Worm (Caenorhabditis elegans) whole organism, midembryonic: ENCODE data around the gene prmt-4.

Experiments used
- T22C8.4 ChIP-seq: fragments of 200-800 bp; sonication (Bioruptor generic); IDR thresholded peaks from 2 replicates; pipeline ENCODE4 v1.3.6; 2022; ENCODE audit warnings: missing genetic modification characterization, missing compliant biosample characterization
- cog-1 ChIP-seq: sonication (generic microtip); optimal IDR thresholded peaks from 2 replicates; lab custom pipeline; 2016; ENCODE audit warnings: missing genetic modification characterization, missing compliant biosample characterization
- flt-1 ChIP-seq: fragments of 200-800 bp; sonication (Bioruptor generic); IDR thresholded peaks from 2 replicates; pipeline ENCODE4 v1.3.6; 2022; ENCODE audit warnings: missing genetic modification characterization, missing compliant biosample characterization
- klf-2 ChIP-seq: fragments of 200-800 bp; sonication (Bioruptor generic); conservative IDR thresholded peaks from 2 replicates; pipeline ENCODE4 v1.3.6; 2022; ENCODE audit warnings: missing genetic modification reagents, missing genetic modification characterization, missing compliant biosample characterization
- med-1 ChIP-seq: sonication (generic microtip); optimal IDR thresholded peaks from 2 replicates; lab custom pipeline; 2017; ENCODE audit warnings: missing genetic modification characterization, mild to moderate bottlenecking, missing compliant biosample characterization, antibody characterized with exemption, missing genetic modification reagents; ENCODE audit not compliant: insufficient read depth
- ref-1 ChIP-seq: fragments of 200-800 bp; sonication (Bioruptor generic); conservative IDR thresholded peaks from 2 replicates; pipeline ENCODE4 v1.3.6; 2022; ENCODE audit warnings: missing genetic modification reagents, missing genetic modification characterization, missing compliant biosample characterization
- tab-1 ChIP-seq: fragments of 200-800 bp; sonication (Bioruptor generic); IDR thresholded peaks from 2 replicates; pipeline ENCODE4 v1.3.6; 2022; ENCODE audit warnings: missing genetic modification characterization, missing compliant biosample characterization
- ztf-23 ChIP-seq: fragments of 200-800 bp; sonication (Bioruptor generic); IDR thresholded peaks from 2 replicates; pipeline ENCODE4 v1.3.6; 2022; ENCODE audit warnings: missing genetic modification reagents, missing genetic modification characterization, missing compliant biosample characterization
- ztf-29 ChIP-seq: fragments of 200-800 bp; sonication (Bioruptor generic); IDR thresholded peaks from 2 replicates; pipeline ENCODE4 v1.3.6; 2022; ENCODE audit warnings: missing genetic modification reagents, missing genetic modification characterization, missing compliant biosample characterization

Gene prmt-4

DNA sequence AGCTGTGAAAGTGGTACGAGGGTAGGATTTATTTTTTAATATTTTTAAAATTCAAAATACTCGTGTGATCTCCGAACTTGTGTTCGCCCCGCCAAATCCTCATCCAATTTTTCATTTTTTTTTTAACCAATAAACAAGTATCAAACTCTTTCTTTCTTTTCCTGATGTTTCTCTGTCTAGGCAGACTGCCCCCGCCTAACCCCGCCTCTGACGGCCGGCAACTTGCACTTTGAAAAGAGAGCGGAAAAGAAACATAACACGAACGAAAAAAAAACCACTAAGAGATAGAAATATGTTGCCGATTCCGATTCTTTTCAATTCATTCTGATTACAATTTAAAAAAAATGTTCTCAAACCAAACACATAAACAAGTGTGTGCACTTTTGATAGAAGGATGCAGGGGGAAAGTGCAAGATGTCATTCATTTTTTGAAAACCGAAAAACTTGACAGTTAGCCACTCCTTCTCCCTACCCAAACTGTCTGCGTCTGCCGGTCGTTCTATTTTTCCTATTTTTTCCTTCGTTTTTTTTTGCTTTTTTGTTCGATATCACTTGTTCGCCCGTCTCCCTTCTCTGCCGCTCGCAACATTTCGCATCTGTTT is 22.6 kb upstream of the prmt-4 start:
- no peak for TF ChIP-seq klf-2
- no peak for TF ChIP-seq tab-1 (GFP tag; lab: Robert Waterston, UW)
- no peak for TF ChIP-seq ztf-29
- no peak for TF ChIP-seq flt-1 (GFP tag; lab: Robert Waterston, UW)
- TF ChIP-seq med-1 (GFP tag; lab: Kevin White, UChicago) = no peak
- TF ChIP-seq ref-1 (GFP tag; lab: Robert Waterston, UW) = no peak
- no peak for TF ChIP-seq ztf-23 (GFP tag; lab: Robert Waterston, UW)
- TF ChIP-seq cog-1 = no peak
- no peak for TF ChIP-seq T22C8.4 (GFP tag; lab: Robert Waterston, UW)

DNA sequence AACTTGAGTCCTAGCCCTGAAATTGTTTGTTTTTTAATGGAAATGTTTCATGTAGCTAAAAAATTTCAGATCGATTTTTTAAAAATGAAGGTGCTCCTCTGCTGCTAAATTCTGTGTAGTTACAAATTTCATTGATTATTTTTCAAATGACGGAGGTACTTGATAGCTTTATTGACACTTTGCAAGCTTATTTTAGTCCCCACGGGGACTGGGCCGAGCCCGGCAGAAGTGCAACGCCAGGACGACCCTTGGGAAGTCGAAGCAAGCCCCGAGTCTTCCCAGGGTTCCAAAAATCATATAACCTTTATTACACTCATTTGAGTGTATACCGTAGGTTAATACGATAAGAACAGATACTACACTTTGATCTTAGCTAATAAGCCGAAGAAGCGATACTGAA is 20.4 kb upstream of the prmt-4 start:
- TF ChIP-seq ref-1 (GFP tag; lab: Robert Waterston, UW) (no peak), ztf-29 (no peak), med-1 (GFP tag; lab: Kevin White, UChicago) (no peak), tab-1 (GFP tag; lab: Robert Waterston, UW) (no peak), T22C8.4 (GFP tag; lab: Robert Waterston, UW) (no peak), klf-2 (no peak), ztf-23 (GFP tag; lab: Robert Waterston, UW) (no peak), cog-1 (no peak), flt-1 (GFP tag; lab: Robert Waterston, UW) (no peak)

DNA sequence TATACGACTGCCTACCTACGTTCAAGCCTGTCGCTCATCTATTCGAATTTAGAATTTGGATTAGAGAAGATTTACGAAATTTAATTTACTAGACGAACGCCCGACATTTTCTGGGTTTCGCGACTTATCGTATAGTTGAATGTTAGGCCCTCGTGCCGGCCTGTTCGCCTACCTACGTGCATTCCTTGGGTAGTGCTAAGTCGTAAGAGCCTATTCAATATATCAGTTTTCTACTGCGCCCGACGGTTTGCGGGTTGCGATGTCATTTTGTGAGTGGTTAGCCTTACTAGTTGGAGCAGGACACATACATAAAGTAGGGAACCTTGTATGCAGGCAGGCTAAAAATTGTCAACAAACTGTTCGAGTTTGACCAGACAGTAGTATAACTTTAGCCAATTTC is 19.5 kb upstream of the prmt-4 start:
- TF ChIP-seq cog-1 (no peak), T22C8.4 (GFP tag; lab: Robert Waterston, UW) (no peak), ztf-29 (no peak), klf-2 (no peak), flt-1 (GFP tag; lab: Robert Waterston, UW) (no peak), ztf-23 (GFP tag; lab: Robert Waterston, UW) (no peak), med-1 (GFP tag; lab: Kevin White, UChicago) (no peak), ref-1 (GFP tag; lab: Robert Waterston, UW) (no peak), tab-1 (GFP tag; lab: Robert Waterston, UW) (no peak)

DNA sequence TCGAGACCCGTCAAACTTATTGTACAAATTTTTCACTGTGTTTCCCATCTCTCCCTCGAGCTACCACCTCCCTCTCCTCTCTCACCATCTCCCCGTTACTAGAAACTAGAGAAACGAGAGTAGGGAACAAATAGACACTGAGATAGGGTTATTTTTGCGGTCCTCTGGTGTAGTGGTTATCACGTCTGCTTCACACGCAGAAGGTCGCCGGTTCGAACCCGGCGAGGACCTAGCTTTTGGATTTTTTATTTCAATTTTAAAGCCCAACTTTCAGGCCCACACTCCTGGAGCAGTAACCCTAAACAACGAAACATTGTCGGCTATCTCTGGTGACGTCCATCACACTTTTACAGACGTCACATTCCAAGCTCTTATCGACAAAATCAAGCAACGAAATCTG is 16.9 kb upstream of the prmt-4 start:
- TF ChIP-seq tab-1 (GFP tag; lab: Robert Waterston, UW) = peak; percentile 90
- TF ChIP-seq ref-1 (GFP tag; lab: Robert Waterston, UW) = peak; percentile 76
- peak; percentile 74; the same call in 1 of the 2 replicates for TF ChIP-seq klf-2
- peak; percentile 75 for TF ChIP-seq cog-1
- TF ChIP-seq med-1 (GFP tag; lab: Kevin White, UChicago) = peak; percentile 64
- peak; percentile 94 for TF ChIP-seq flt-1 (GFP tag; lab: Robert Waterston, UW)
- TF ChIP-seq ztf-23 (GFP tag; lab: Robert Waterston, UW) = peak; percentile 89
- TF ChIP-seq ztf-29 = peak; percentile 70; the same call in 1 of the 2 replicates
- peak; percentile 88 for TF ChIP-seq T22C8.4 (GFP tag; lab: Robert Waterston, UW)

DNA sequence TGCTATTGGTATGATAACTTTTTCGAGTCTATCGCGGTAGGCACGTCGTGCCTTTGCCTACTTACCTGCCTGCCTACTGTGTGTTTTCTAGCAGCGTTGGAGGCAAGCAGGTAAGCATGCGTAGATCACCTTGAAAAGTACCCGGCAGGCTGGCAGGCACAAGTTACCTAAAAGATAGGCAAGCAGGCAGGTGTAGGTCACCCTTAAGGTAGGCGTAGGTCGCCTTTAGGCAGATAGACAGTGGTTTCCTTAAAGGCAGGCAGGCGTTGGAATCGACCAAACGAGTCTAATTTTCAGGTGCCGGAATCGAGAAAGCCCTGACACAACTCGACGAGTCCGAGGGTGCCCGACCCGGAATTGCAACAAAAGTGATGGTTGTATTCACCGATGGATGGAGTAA is 16.3 kb upstream of the prmt-4 start:
- TF ChIP-seq ztf-23 (GFP tag; lab: Robert Waterston, UW) = no peak
- no peak for TF ChIP-seq med-1 (GFP tag; lab: Kevin White, UChicago)
- TF ChIP-seq flt-1 (GFP tag; lab: Robert Waterston, UW) = no peak
- no peak for TF ChIP-seq cog-1
- TF ChIP-seq tab-1 (GFP tag; lab: Robert Waterston, UW) = no peak
- no peak for TF ChIP-seq ref-1 (GFP tag; lab: Robert Waterston, UW)
- TF ChIP-seq T22C8.4 (GFP tag; lab: Robert Waterston, UW) = no peak
- no peak for TF ChIP-seq ztf-29
- no peak for TF ChIP-seq klf-2

DNA sequence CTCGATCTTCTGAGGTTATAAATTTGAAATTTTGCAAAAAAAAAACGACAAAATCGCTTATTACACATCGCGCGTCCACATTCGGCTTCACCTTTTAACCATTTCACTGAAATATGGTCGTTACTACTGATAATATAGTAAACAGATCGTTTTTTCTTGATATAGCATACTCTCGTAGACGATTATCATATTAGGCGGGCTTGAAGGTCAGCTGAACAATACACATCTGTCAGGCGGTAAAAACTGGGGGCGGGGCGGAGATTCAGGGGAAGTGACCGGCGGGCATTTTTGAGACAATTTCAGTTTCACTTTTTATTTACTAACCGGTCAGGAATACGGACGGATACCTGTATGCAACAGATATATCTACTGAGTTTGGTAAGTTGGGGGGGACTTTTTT is 11.8 kb upstream of the prmt-4 start, which contains the start of gene C18H7.1:
TSS of gene C18H7.1 (plus strand) at position 301 of the 400 bp plus-strand sequence.
- TF ChIP-seq cog-1 = no peak
- no peak for TF ChIP-seq flt-1 (GFP tag; lab: Robert Waterston, UW)
- TF ChIP-seq tab-1 (GFP tag; lab: Robert Waterston, UW) = no peak
- no peak for TF ChIP-seq ref-1 (GFP tag; lab: Robert Waterston, UW)
- no peak for TF ChIP-seq klf-2
- no peak for TF ChIP-seq T22C8.4 (GFP tag; lab: Robert Waterston, UW)
- TF ChIP-seq ztf-29 = no peak
- no peak for TF ChIP-seq ztf-23 (GFP tag; lab: Robert Waterston, UW)

DNA sequence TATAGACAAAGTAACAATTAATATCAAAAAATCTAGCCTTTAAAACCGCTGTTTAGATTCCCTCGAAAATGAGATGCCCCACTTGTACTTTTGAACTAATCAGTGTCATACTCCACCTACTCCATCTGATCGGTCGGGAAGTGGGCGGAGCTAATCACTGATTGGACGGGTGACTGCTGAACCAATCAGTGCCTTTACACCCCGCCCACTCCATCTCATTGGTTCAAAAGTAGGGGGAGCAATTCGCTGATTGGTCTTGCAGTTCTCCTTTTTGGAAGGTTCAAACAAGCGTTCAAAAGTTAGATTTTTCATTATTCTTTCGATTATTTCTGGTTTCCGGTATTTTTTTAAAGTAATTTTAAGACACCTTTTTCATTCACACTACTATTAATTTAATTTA is 9.7 kb upstream of the prmt-4 start:
- TF ChIP-seq klf-2 (no peak), med-1 (GFP tag; lab: Kevin White, UChicago) (no peak), tab-1 (GFP tag; lab: Robert Waterston, UW) (no peak), T22C8.4 (GFP tag; lab: Robert Waterston, UW) (no peak), ref-1 (GFP tag; lab: Robert Waterston, UW) (no peak), ztf-23 (GFP tag; lab: Robert Waterston, UW) (no peak), ztf-29 (no peak), cog-1 (no peak), flt-1 (GFP tag; lab: Robert Waterston, UW) (no peak)

DNA sequence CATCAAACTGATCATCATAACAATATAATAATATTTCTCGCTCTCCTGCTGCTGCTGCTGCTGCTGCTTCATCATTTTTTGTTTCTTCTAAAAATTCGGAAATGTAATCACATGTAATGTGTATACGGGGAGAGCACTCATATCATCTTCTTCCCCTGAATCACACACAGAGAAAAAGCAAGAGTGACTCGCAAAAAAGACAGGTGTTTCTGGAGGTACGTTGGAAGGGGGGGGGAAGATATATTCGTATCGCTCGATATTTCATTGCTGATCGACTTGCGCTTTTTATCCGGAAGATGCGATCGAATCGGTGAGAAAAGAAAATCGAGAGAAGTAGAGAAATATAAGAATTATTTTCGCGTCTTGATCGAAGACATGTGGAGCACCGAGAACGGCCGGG is 4.2 kb upstream of the prmt-4 start:
- no peak for TF ChIP-seq flt-1 (GFP tag; lab: Robert Waterston, UW)
- TF ChIP-seq klf-2 = no peak
- no peak for TF ChIP-seq ztf-23 (GFP tag; lab: Robert Waterston, UW)
- TF ChIP-seq ref-1 (GFP tag; lab: Robert Waterston, UW) = no peak
- no peak for TF ChIP-seq med-1 (GFP tag; lab: Kevin White, UChicago)
- no peak for TF ChIP-seq cog-1
- no peak for TF ChIP-seq ztf-29

DNA sequence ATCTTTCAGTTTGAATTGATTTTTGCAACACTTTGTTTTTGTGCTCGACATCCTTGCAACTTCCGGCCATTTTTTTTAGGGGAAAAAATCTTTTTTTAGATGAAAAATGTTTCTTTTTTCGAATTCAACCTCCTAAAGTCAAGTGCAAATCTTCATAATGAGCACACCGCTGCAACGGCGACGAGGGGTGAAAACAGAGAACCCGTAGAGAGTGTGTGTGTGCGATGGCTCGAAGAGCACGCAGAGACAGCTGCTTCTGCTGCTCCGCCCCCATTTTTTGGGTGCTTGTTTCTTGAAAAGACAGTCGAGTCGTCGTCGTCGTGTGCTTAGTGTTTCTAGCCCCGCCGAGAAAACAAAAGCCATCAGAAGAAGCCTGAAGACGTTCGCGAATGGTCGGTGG is 2.6 kb upstream of the prmt-4 start, which contains the start of gene inx-18:
TSS of gene inx-18 (plus strand) at position 301 of the 400 bp plus-strand sequence.
- TF ChIP-seq tab-1 (GFP tag; lab: Robert Waterston, UW) (no peak), ztf-29 (no peak), med-1 (GFP tag; lab: Kevin White, UChicago) (no peak), cog-1 (no peak), T22C8.4 (GFP tag; lab: Robert Waterston, UW) (no peak), ref-1 (GFP tag; lab: Robert Waterston, UW) (no peak), klf-2 (no peak), flt-1 (GFP tag; lab: Robert Waterston, UW) (no peak), ztf-23 (GFP tag; lab: Robert Waterston, UW) (no peak)
